Worm (Caenorhabditis elegans): Measurements from ENCODE around the gene snpc-3.4.

Gene snpc-3.4

DNA sequence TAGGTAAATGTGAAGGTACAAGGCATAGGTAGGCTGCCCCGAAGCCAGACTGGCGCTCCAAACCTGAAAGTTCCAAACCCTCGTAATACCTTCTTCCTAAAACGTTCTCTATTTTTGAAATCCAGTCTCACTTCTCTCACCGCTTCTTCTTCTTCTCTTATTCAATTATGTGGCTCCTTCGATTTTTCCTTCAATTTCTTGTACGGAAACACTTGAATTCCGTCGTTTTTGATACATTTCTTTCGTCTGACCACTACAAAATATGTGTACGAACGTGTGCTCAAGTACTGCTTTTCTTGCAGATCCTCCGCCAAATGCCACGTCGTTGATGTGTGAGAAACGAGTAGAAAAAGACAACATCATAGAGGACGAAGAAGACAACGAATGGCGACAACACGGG lies 46.5 kb downstream of the snpc-3.4 start, which contains the start of gene unc-79:
unc-79 (plus strand) TSS at position 301 of the 400 bp plus-strand sequence.
- TF ChIP-seq klf-2 (GFP tag; conservative IDR thresholded peaks at IDR 0.05) (no peak), ref-1 (GFP tag; conservative IDR thresholded peaks at IDR 0.05) (no peak), cog-1 (tag; optimal IDR thresholded peaks at IDR 0.05) (no peak), med-1 (GFP tag; optimal IDR thresholded peaks at IDR 0.05; ENCODE audit: insufficient read depth) (no peak), flt-1 (GFP tag; IDR thresholded peaks at IDR 0.05) (no peak), ztf-23 (GFP tag; IDR thresholded peaks at IDR 0.05) (no peak), tab-1 (GFP tag; IDR thresholded peaks at IDR 0.05) (no peak), T22C8.4 (GFP tag; IDR thresholded peaks at IDR 0.05) (no peak)

DNA sequence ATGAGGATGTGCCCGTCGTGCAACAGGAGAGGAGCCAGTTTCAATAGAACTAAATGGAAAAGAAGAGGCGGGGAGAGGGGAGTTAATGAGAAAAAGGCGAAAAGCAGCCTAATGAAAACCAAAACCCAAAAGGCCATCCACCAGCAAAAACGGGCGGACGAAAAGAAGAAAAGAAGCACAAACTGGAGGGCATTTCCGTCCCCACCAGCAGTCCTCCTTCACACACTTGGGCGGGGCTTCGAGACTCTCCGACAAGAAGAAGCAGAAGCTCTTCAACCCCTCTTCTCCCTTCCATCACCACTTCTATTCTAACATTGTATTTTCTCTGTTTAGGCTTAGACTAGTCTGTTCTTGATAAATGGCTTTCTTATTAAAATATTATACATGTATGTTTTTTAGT lies 48.3 kb downstream of the snpc-3.4 start:
- TF ChIP-seq cog-1 (tag; optimal IDR thresholded peaks at IDR 0.05) = no peak
- no peak for TF ChIP-seq ztf-29 (GFP tag; IDR thresholded peaks at IDR 0.05)
- TF ChIP-seq med-1 (GFP tag; optimal IDR thresholded peaks at IDR 0.05; ENCODE audit: insufficient read depth) = no peak

- TF ChIP-seq ztf-23 (GFP tag; IDR thresholded peaks at IDR 0.05) = no peak
- TF ChIP-seq klf-2 (GFP tag; conservative IDR thresholded peaks at IDR 0.05) = no peak
- TF ChIP-seq flt-1 (GFP tag; IDR thresholded peaks at IDR 0.05) = no peak
Observed at ce11 chrIII:4070239-4070638, 50.4 kb downstream of the snpc-3.4 start.

Data from whole organism, midembryonic.